Fruit fly (Drosophila melanogaster): ENCODE results near the gene CG34382.

CG34382 gene

dm6 chr3L:9838534-9838933 is 40.3 kb upstream of the CG34382 start, which contains the start of gene Cdk8:
Gene Cdk8 (minus strand): TSS chr3L:9838670.
- TF ChIP-seq Myc (optimal IDR thresholded peaks at IDR 0.05) (peak; percentile 55), Sp1 (GFP tag; optimal IDR thresholded peaks at IDR 0.05) (no peak), sv (GFP tag; optimal IDR thresholded peaks at IDR 0.05) (peak; percentile 2)

dm6 chr3L:9840710-9841109 is 38.1 kb upstream of the CG34382 start:
- no peak for TF ChIP-seq jim (GFP tag; optimal IDR thresholded peaks at IDR 0.05)
- peak; percentile 95 for TF ChIP-seq Dfd (GFP tag; optimal IDR thresholded peaks at IDR 0.05)

- no peak for TF ChIP-seq Jra (GFP tag; optimal IDR thresholded peaks at IDR 0.05)
Observed at dm6 chr3L:9842043-9842442, 36.7 kb upstream of the CG34382 start.

dm6 chr3L:9845980-9846538 is 32.7 kb upstream of the CG34382 start:
- TF ChIP-seq sv (GFP tag; optimal IDR thresholded peaks at IDR 0.05) (peak; percentile 11), Rel (GFP tag; optimal IDR thresholded peaks at IDR 0.05) (no peak), Rel (tag; optimal IDR thresholded peaks at IDR 0.05) (peak; percentile 21), CG32264 (GFP tag; optimal IDR thresholded peaks at IDR 0.05) (no peak)

dm6 chr3L:9846577-9847342 is 32.0 kb upstream of the CG34382 start:
- TF ChIP-seq foxo (GFP tag; optimal IDR thresholded peaks at IDR 0.05) (no peak), Rel (GFP tag; optimal IDR thresholded peaks at IDR 0.05) (no peak), Rel (tag; optimal IDR thresholded peaks at IDR 0.05) (peak; percentile 89), CG32264 (GFP tag; optimal IDR thresholded peaks at IDR 0.05) (no peak), psq (GFP tag; optimal IDR thresholded peaks at IDR 0.05) (no peak)

dm6 chr3L:9847420-9847977 is 31.3 kb upstream of the CG34382 start:
- no peak for TF ChIP-seq Hr78 (GFP tag; optimal IDR thresholded peaks at IDR 0.05)
- no peak for TF ChIP-seq Abd-B (GFP tag; optimal IDR thresholded peaks at IDR 0.05)
- TF ChIP-seq Sp1 (GFP tag; optimal IDR thresholded peaks at IDR 0.05) = peak; percentile 16
- peak; percentile 32 for TF ChIP-seq br (GFP tag; optimal IDR thresholded peaks at IDR 0.05)
- no peak for TF ChIP-seq lola (GFP tag; optimal IDR thresholded peaks at IDR 0.05)
- peak; percentile 61 for TF ChIP-seq h (GFP tag; optimal IDR thresholded peaks at IDR 0.05)
- peak; percentile 41 for TF ChIP-seq woc (GFP tag; optimal IDR thresholded peaks at IDR 0.05)
- peak in 1 of 2 experiments; percentile 54 for TF ChIP-seq foxo (GFP tag; optimal IDR thresholded peaks at IDR 0.05)
- TF ChIP-seq HLH106 (tag; optimal IDR thresholded peaks at IDR 0.05) = peak; percentile 49
- peak; percentile 28 for TF ChIP-seq OdsH (GFP tag; optimal IDR thresholded peaks at IDR 0.05)
- peak; percentile 65 for TF ChIP-seq rgr (GFP tag; optimal IDR thresholded peaks at IDR 0.05)
- TF ChIP-seq ey (GFP tag; optimal IDR thresholded peaks at IDR 0.05) = peak; percentile 60
- TF ChIP-seq fru (GFP tag; optimal IDR thresholded peaks at IDR 0.05) = peak; percentile 9
- no peak for TF ChIP-seq dmrt93B (GFP tag; optimal IDR thresholded peaks at IDR 0.05)
- TF ChIP-seq usp (GFP tag; optimal IDR thresholded peaks at IDR 0.05) = no peak
- TF ChIP-seq psq (GFP tag; optimal IDR thresholded peaks at IDR 0.05) = peak; percentile 44

- TF ChIP-seq Hr78 (GFP tag; optimal IDR thresholded peaks at IDR 0.05) (no peak), dmrt93B (GFP tag; optimal IDR thresholded peaks at IDR 0.05) (no peak), sv (GFP tag; optimal IDR thresholded peaks at IDR 0.05) (no peak), Abd-B (GFP tag; optimal IDR thresholded peaks at IDR 0.05) (no peak), foxo (GFP tag; optimal IDR thresholded peaks at IDR 0.05) (no peak), Myc (optimal IDR thresholded peaks at IDR 0.05) (no peak), br (GFP tag; optimal IDR thresholded peaks at IDR 0.05) (no peak), lola (GFP tag; optimal IDR thresholded peaks at IDR 0.05) (no peak), dsf (GFP tag; optimal IDR thresholded peaks at IDR 0.05; ENCODE audit: borderline replicate concordance) (no peak), N (GFP tag; optimal IDR thresholded peaks at IDR 0.05) (no peak), HLH106 (tag; optimal IDR thresholded peaks at IDR 0.05) (no peak), CG9705 (GFP tag; optimal IDR thresholded peaks at IDR 0.05) (no peak), h (GFP tag; optimal IDR thresholded peaks at IDR 0.05) (no peak), ey (GFP tag; optimal IDR thresholded peaks at IDR 0.05) (no peak), psq (GFP tag; optimal IDR thresholded peaks at IDR 0.05) (no peak), fru (GFP tag; optimal IDR thresholded peaks at IDR 0.05) (no peak), jim (GFP tag; optimal IDR thresholded peaks at IDR 0.05) (no peak)
Observed at dm6 chr3L:9848744-9849143, 30.0 kb upstream of the CG34382 start.
